Fruit fly (Drosophila melanogaster): ENCODE data around the gene CG9799.

CG9799 gene

dm6 chr3R:13403032-13403459 is 14.5 kb upstream of the CG9799 start, which contains the start of gene Dpm3:
Gene Dpm3 (minus strand): TSS chr3R:13403051.
- TF ChIP-seq Mnt (GFP tag; optimal IDR thresholded peaks at IDR 0.05) (peak; percentile 11), cnc (optimal IDR thresholded peaks at IDR 0.05) (no peak), ovo (GFP tag; optimal IDR thresholded peaks at IDR 0.05) (no peak), tj (GFP tag; optimal IDR thresholded peaks at IDR 0.05) (peak; percentile 20), Clk (GFP tag; optimal IDR thresholded peaks at IDR 0.05) (no peak), CG1620 (GFP tag; optimal IDR thresholded peaks at IDR 0.05) (peak; percentile 58), CG7101 (tag; optimal IDR thresholded peaks at IDR 0.05) (no peak), CG11617 (GFP tag; optimal IDR thresholded peaks at IDR 0.05) (no peak), Hr96 (GFP tag; optimal IDR thresholded peaks at IDR 0.05) (no peak), kay (GFP tag; ENCODE audit: borderline replicate concordance) (no peak), CG33017 (tag; optimal IDR thresholded peaks at IDR 0.05) (no peak), CG14711 (tag; optimal IDR thresholded peaks at IDR 0.05) (no peak), CG5204 (GFP tag; optimal IDR thresholded peaks at IDR 0.05) (no peak), CG7045 (GFP tag; optimal IDR thresholded peaks at IDR 0.05) (no peak), bab1 (GFP tag; optimal IDR thresholded peaks at IDR 0.05) (peak; percentile 54), Crg-1 (GFP tag; optimal IDR thresholded peaks at IDR 0.05) (peak; percentile 21), cic (GFP tag; optimal IDR thresholded peaks at IDR 0.05) (no peak), CG12768 (GFP tag; optimal IDR thresholded peaks at IDR 0.05) (no peak), pad (GFP tag; optimal IDR thresholded peaks at IDR 0.05) (peak; percentile 15), toe (GFP tag; optimal IDR thresholded peaks at IDR 0.05) (peak; percentile 39)

- TF ChIP-seq Clk (GFP tag; optimal IDR thresholded peaks at IDR 0.05) (no peak), kay (GFP tag; ENCODE audit: borderline replicate concordance) (peak; percentile 69), Hr96 (GFP tag; optimal IDR thresholded peaks at IDR 0.05) (no peak), pad (GFP tag; optimal IDR thresholded peaks at IDR 0.05) (peak; percentile 59), tj (GFP tag; optimal IDR thresholded peaks at IDR 0.05) (peak; percentile 1), bab1 (GFP tag; optimal IDR thresholded peaks at IDR 0.05) (peak; percentile 39), cic (GFP tag; optimal IDR thresholded peaks at IDR 0.05) (peak; percentile 22), Mnt (GFP tag; optimal IDR thresholded peaks at IDR 0.05) (peak; percentile 43), ovo (GFP tag; optimal IDR thresholded peaks at IDR 0.05) (peak; percentile 44), cnc (optimal IDR thresholded peaks at IDR 0.05) (no peak), CG7101 (tag; optimal IDR thresholded peaks at IDR 0.05) (peak; percentile 12)
These were observed 13.3 kb upstream of the CG9799 start, which contains the start of gene GILT1 for dm6 chr3R:13401722-13402296. Gene GILT1 (minus strand): TSS chr3R:13401862.

dm6 chr3R:13400902-13401721 is 12.6 kb upstream of the CG9799 start:
- TF ChIP-seq CG12768 (GFP tag; optimal IDR thresholded peaks at IDR 0.05) (no peak), tj (GFP tag; optimal IDR thresholded peaks at IDR 0.05) (peak; percentile 71), CG7101 (tag; optimal IDR thresholded peaks at IDR 0.05) (peak; percentile 68), CG33017 (tag; optimal IDR thresholded peaks at IDR 0.05) (peak; percentile 5), toe (GFP tag; optimal IDR thresholded peaks at IDR 0.05) (no peak), CG7045 (GFP tag; optimal IDR thresholded peaks at IDR 0.05) (peak; percentile 55), Crg-1 (GFP tag; optimal IDR thresholded peaks at IDR 0.05) (peak; percentile 64), CG1620 (GFP tag; optimal IDR thresholded peaks at IDR 0.05) (peak; percentile 27), pad (GFP tag; optimal IDR thresholded peaks at IDR 0.05) (peak; percentile 38), Hr96 (GFP tag; optimal IDR thresholded peaks at IDR 0.05) (peak; percentile 37), CG11617 (GFP tag; optimal IDR thresholded peaks at IDR 0.05) (peak; percentile 71), ovo (GFP tag; optimal IDR thresholded peaks at IDR 0.05) (peak; percentile 55), bab1 (GFP tag; optimal IDR thresholded peaks at IDR 0.05) (peak; percentile 79), Clk (GFP tag; optimal IDR thresholded peaks at IDR 0.05) (no peak), cic (GFP tag; optimal IDR thresholded peaks at IDR 0.05) (no peak), kay (GFP tag; ENCODE audit: borderline replicate concordance) (no peak), Mnt (GFP tag; optimal IDR thresholded peaks at IDR 0.05) (no peak), cnc (optimal IDR thresholded peaks at IDR 0.05) (no peak), CG14711 (tag; optimal IDR thresholded peaks at IDR 0.05) (peak; percentile 63), CG5204 (GFP tag; optimal IDR thresholded peaks at IDR 0.05) (peak; percentile 55)

dm6 chr3R:13397535-13397934 is 9.0 kb upstream of the CG9799 start, which contains the start of gene CG14377:
Gene CG14377 (plus strand): TSS chr3R:13397835.
- no peak for TF ChIP-seq CG7101 (tag; optimal IDR thresholded peaks at IDR 0.05)

- TF ChIP-seq CG7045 (GFP tag; optimal IDR thresholded peaks at IDR 0.05) (no peak), Clk (GFP tag; optimal IDR thresholded peaks at IDR 0.05) (no peak), CG7101 (tag; optimal IDR thresholded peaks at IDR 0.05) (no peak), ovo (GFP tag; optimal IDR thresholded peaks at IDR 0.05) (no peak), cic (GFP tag; optimal IDR thresholded peaks at IDR 0.05) (no peak), Hr96 (GFP tag; optimal IDR thresholded peaks at IDR 0.05) (no peak), CG12768 (GFP tag; optimal IDR thresholded peaks at IDR 0.05) (no peak), CG11617 (GFP tag; optimal IDR thresholded peaks at IDR 0.05) (no peak), CG5204 (GFP tag; optimal IDR thresholded peaks at IDR 0.05) (no peak), pad (GFP tag; optimal IDR thresholded peaks at IDR 0.05) (no peak), toe (GFP tag; optimal IDR thresholded peaks at IDR 0.05) (no peak), Mnt (GFP tag; optimal IDR thresholded peaks at IDR 0.05) (no peak), CG33017 (tag; optimal IDR thresholded peaks at IDR 0.05) (no peak), kay (GFP tag; ENCODE audit: borderline replicate concordance) (no peak), Crg-1 (GFP tag; optimal IDR thresholded peaks at IDR 0.05) (no peak), bab1 (GFP tag; optimal IDR thresholded peaks at IDR 0.05) (no peak)
These were observed 8.5 kb upstream of the CG9799 start, which contains the start of gene CG14374 for dm6 chr3R:13397040-13397439. Gene CG14374 (minus strand): TSS chr3R:13397140.
